Fruit fly (Drosophila melanogaster) whole organism: Measurements from ENCODE around the gene CG15160.

Experiments
- CG8478 ChIP-seq: fragments of >200 bp; optimal IDR thresholded peaks from 2 replicates; lab custom pipeline; 2018; ENCODE audit warnings: inconsistent platforms
- Dll ChIP-seq: fragments of >200 bp; optimal IDR thresholded peaks from 2 replicates; lab custom pipeline; 2017
- EcR ChIP-seq, 2 experiments: fragments of >200 bp; optimal IDR thresholded peaks; 2 replicates each; lab custom pipeline; 2017; ENCODE audit warnings: missing biosample characterization in 2 of 2, missing genetic modification characterization in 2 of 2, missing genetic modification reagents in 2 of 2
- pan ChIP-seq: fragments of >200 bp; optimal IDR thresholded peaks from 2 replicates; lab custom pipeline; 2017
- psq ChIP-seq: fragments of >200 bp; optimal IDR thresholded peaks from 2 replicates; lab custom pipeline; 2017
- usp ChIP-seq: fragments of >200 bp; optimal IDR thresholded peaks from 2 replicates; lab custom pipeline; 2017; ENCODE audit warnings: missing biosample characterization, missing genetic modification characterization, mixed read lengths

Gene CG15160

DNA sequence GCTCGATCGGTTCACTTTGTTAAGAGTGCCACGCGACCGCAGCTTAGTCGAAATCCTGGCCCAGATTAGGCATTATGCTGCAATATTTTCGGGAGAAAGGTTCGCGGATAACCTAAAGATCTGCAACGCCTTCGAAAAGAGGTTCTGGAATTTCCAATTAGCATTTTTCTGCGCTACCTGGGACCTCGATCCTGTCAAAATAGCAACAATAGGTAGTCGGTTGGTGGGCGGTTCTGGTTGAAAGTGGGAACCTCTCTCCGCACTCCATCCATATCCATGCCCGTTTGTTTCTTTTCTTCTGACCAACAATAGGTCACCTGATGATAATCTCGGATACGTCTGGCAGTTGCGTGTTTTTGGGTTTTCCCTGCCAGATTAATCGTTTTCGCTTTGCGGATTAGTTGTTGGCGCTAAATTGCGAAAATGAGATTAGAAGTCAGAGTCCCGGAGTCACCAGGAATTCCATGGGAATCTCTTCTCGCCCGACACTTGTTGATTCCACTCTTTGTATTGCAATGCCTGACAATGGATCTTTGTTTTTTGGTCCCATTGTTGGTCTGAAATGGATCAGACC, 7.5 kb downstream of the CG15160 start:
- TF ChIP-seq Dll (lab: Kevin White, UChicago), result no peak
- TF ChIP-seq pan, result no peak
- TF ChIP-seq psq (lab: Kevin White, UChicago), result no peak
- TF ChIP-seq CG8478 (lab: Kevin White, UChicago), result no peak
- no peak for TF ChIP-seq EcR (GFP tag; optimal IDR thresholded peaks at IDR 0.05; lab: Kevin White, UChicago)
- no peak for TF ChIP-seq usp (GFP tag; lab: Kevin White, UChicago)

DNA sequence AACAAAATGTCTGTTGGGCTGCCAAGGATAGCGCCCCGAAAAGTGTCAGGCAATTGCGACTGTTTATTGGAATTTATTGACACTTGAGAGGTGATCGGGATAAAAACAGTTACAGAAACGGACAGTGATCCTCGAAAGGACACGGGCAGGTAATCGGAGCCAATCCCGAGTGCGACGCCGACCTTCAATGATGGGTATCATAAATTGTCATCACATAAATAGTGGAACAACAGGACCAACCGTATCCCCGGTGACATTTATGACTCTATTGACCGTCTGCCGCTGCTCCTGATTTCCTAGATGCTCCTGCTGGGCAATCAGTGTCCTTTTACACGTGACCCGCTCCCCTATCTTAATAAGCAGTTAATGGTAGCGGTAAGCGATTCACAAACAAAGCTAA, 8.5 kb downstream of the CG15160 start:
- TF ChIP-seq psq (lab: Kevin White, UChicago), result no peak
- no peak for TF ChIP-seq usp (GFP tag; lab: Kevin White, UChicago)
- TF ChIP-seq EcR (GFP tag; optimal IDR thresholded peaks at IDR 0.05; lab: Kevin White, UChicago), result no peak

DNA sequence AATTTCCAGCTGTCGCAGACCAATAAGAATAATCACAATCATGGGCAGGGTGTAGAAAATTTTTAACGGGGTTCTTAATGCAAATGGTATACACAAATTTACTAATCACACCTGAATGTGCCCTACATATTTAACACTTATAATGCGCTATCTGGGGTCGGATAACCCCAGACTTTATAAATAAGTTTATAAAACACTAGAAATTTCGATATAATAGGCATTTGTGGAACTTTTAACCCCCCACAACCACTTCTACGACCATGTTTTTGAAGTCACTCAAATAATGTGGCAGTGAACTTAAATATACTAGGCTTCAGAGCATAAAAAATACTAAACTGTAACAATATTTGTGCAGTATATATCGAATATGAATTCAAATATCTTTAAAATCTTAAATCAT, 14.3 kb downstream of the CG15160 start, which contains the start of gene CG10413:
TSS of gene CG10413 (minus strand) at position 264 of the 400 bp plus-strand sequence.
- TF ChIP-seq pan, result no peak
- TF ChIP-seq psq (lab: Kevin White, UChicago), result no peak
- no peak for TF ChIP-seq Dll (lab: Kevin White, UChicago)
- no peak for TF ChIP-seq CG8478 (lab: Kevin White, UChicago)
- no peak for TF ChIP-seq usp (GFP tag; lab: Kevin White, UChicago)
- no peak for TF ChIP-seq EcR (GFP tag; optimal IDR thresholded peaks at IDR 0.05; lab: Kevin White, UChicago)

DNA sequence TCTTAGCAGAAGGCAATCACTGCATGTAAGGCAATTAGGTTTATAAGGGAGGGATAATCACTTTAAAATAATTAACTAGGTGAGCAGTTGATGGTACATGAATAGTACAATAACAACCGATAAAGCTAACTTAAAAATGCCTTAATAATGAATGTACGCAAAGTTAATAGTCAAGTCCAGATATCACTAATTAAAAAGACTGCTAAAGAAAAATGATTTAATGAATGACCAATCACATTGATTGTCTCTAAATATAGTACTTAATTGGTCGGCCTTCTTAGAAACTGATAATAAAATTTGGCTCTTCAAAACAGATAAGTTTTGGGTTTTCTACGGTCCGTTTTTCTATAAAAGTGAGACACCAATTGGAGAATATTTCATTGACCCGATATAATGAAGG, 14.9 kb downstream of the CG15160 start, which contains the start of gene CG31789:
TSS of gene CG31789 (plus strand) at position 380 of the 400 bp plus-strand sequence.
- TF ChIP-seq usp (GFP tag; lab: Kevin White, UChicago) (no peak), Dll (lab: Kevin White, UChicago) (no peak), EcR (GFP tag; optimal IDR thresholded peaks at IDR 0.05; lab: Kevin White, UChicago) (no peak), CG8478 (lab: Kevin White, UChicago) (no peak), psq (lab: Kevin White, UChicago) (no peak), pan (no peak)

DNA sequence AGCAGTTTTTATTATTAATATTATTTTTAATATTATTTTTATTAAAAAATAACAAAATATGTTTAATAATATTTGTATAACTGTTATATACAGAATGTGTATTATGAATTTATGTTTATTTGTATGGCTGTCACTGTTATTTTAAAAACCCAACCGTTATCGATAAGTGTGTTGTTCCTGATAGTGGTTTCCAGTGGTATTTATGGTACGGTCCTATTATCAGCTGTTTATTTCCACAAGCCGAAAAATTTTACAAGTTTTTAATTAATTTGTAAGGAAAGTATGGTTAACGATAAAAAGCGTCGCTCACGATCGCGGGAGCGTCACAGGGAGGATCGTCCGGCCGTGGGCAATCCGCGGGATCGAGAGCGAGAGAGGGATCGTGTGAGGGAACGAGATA, 16.0 kb downstream of the CG15160 start, which contains the start of gene CG10333:
TSS of gene CG10333 (plus strand) at position 191 of the 400 bp plus-strand sequence.
- no peak for TF ChIP-seq CG8478 (lab: Kevin White, UChicago)
- TF ChIP-seq usp (GFP tag; lab: Kevin White, UChicago), result no peak
- no peak for TF ChIP-seq EcR (GFP tag; optimal IDR thresholded peaks at IDR 0.05; lab: Kevin White, UChicago)

DNA sequence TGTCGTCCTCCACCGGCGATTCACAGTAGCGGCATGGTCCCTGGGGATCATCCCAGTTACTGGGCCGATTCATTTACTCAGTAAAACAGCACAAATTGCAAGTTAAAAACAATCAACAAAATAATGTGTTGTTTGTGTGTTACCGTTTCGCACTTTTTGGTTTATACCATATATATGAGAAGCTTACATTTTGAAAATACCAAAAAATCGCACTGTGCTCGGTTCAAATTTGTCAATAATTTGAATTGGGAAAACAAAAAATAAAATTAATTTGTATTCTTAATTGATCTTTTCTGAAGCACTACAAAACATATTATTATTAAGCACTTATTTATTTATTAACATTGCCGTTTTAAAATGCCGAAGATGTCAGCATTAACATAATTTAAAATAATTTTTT, 21.4 kb downstream of the CG15160 start, which contains the start of gene Atac2:
TSS of gene Atac2 (minus strand) at position 144 of the 400 bp plus-strand sequence.
- no peak for TF ChIP-seq Dll (lab: Kevin White, UChicago)
- TF ChIP-seq usp (GFP tag; lab: Kevin White, UChicago), result no peak
- no peak for TF ChIP-seq EcR (GFP tag; optimal IDR thresholded peaks at IDR 0.05; lab: Kevin White, UChicago)
- no peak for TF ChIP-seq CG8478 (lab: Kevin White, UChicago)
- TF ChIP-seq pan, result no peak
- no peak for TF ChIP-seq psq (lab: Kevin White, UChicago)

DNA sequence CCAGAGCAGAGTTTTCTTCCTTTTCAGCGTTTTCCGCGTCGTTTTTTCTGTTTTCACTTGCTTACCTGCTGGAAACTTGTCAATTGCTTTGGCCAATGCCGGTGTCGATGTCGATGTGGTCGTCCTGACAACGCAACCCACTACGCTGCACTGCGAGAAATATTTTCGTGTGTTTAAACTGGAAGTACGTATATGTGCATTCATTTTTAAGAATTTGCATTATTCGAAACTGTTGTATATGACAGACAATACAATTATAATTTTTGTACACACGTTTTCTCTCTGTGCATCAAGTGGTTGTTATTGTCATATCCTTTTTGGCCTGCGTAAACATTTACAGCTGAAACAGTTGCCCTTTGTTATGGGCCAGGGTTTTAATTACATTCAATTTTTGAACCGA, 25.3 kb downstream of the CG15160 start, which contains the start of gene IFT46:
TSS of gene IFT46 (minus strand) at position 88 of the 400 bp plus-strand sequence.
- TF ChIP-seq Dll (lab: Kevin White, UChicago) (no peak), psq (lab: Kevin White, UChicago) (no peak)

DNA sequence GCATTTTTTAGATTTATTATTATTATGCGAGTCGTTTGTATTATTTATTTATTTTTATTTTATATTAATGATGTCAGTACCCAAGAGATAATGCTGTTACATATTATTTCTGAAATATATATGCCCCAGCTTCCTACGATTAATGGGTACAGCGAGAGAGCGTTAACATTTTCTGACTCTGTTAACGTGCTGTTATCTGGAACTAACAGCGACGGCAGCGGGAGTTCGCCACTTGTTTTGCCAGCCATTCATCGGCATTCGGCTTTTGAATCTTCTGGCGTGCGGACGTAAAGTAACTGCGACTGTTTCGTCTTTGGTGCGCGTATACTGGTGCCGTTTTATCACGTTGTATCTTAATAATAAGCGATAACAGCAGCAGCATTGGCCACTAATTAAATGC, 26.3 kb downstream of the CG15160 start, which contains the start of gene MESR3:
TSS of gene MESR3 (plus strand) at position 254 of the 400 bp plus-strand sequence.
- TF ChIP-seq pan (peak; percentile 82), psq (lab: Kevin White, UChicago) (no peak), Dll (lab: Kevin White, UChicago) (no peak)

DNA sequence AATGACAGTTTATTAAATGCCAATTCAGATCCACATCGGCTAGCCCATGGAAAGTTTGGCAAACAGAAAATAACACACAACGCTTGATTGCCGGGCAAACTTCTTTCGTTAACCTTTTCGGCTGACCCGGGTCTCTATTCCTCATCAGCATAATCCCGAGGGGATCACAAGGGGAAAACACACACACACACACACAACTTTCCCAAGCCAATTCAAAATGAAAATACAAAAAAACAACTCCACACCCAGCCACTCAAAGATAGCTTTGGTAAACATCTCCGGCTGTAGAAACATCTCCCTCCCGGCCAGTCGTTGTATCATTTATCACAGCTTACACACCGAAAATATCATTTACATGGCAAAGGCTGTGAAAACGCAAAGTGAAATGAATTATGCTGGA, 29.5 kb downstream of the CG15160 start:
- TF ChIP-seq CG8478 (lab: Kevin White, UChicago) (no peak), psq (lab: Kevin White, UChicago) (no peak), EcR (GFP tag; optimal IDR thresholded peaks at IDR 0.05; lab: Kevin White, UChicago) (no peak), Dll (lab: Kevin White, UChicago) (no peak), pan (no peak)

DNA sequence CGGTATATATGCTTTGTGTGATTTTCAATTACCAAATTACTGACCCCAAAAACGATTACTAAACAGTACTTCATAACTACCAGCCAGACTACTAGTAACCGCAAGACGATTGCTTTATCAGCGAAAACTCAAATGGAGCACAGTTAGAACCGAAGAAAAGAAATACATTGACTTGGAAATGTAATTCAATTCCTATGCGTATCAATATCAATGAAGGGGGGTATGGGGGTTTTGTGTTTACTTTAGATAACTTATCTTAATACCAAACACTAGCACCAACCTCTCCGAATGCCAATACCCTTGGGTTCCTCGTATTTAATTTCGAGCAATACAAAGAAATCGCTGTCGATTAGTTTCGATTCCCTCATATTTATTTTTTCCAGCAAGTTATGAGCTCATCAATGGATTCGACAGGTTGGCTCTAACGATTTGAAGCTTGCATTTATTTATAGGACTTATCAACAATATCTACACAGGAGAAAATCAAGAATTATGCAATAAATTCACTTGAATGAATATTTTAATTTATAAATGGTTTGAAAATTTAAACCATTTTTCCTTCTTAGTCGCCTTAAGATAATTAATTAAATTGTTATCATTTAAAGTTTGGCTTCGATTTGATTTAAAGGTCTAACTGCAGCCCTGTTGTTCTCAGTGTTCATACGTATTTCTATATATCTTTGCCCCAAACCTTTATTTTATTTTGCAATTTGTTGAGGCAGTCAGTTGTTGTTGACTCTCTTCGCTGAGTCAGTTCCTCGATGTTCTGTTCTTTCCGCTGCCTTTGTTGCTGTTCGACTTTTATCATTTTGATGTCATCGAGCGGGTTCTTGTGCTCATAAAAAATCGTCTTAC, 30.9 kb downstream of the CG15160 start:
- TF ChIP-seq psq (lab: Kevin White, UChicago) (no peak), Dll (lab: Kevin White, UChicago) (no peak), EcR (GFP tag; optimal IDR thresholded peaks at IDR 0.05; lab: Kevin White, UChicago) (no peak), usp (GFP tag; lab: Kevin White, UChicago) (no peak), pan (no peak)

DNA sequence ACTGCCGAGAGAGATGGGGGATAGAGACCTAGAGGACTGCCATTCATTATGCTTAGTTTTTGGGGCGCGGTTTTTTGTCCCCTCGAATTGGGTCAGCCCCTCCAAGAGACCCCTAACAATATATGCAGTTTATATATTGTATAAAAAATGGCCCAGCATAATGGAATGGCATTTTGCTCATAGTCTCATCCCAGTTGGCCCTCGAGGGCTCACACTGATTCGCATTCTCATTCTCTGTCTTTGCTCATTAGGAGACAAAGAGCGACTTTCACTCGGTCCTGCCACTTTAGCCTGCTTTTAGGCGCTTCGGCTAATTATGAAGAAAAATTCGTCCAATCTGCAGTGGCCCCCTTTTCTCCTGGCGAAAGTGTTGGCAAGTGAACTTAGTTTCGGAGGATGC, 32.7 kb downstream of the CG15160 start:
- TF ChIP-seq usp (GFP tag; lab: Kevin White, UChicago), result no peak
- no peak for TF ChIP-seq CG8478 (lab: Kevin White, UChicago)
- TF ChIP-seq Dll (lab: Kevin White, UChicago), result no peak
- no peak for TF ChIP-seq EcR (GFP tag; optimal IDR thresholded peaks at IDR 0.05; lab: Kevin White, UChicago)
- no peak for TF ChIP-seq psq (lab: Kevin White, UChicago)
- TF ChIP-seq pan, result no peak

DNA sequence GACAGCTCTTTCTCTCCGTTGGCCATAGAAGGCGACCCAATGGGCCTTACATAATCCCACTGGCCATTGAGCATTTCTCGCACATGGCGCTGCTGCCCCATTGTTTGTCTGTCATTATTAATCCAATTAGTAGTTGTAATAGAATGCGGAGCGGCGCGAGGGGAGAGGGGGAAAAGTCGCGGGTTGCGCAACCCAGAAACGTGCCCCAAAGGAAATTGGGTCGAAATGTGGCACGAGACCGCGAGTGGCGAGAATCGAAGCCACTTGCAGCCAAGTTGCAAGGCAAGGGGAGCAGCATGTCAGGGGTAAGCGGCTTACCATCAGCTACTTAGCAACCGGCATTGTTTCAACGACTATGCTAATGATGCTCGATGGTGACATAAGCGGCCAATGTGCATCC, 33.7 kb downstream of the CG15160 start:
- TF ChIP-seq pan (no peak), EcR (GFP tag; optimal IDR thresholded peaks at IDR 0.05; lab: Kevin White, UChicago) (no peak), usp (GFP tag; lab: Kevin White, UChicago) (no peak), Dll (lab: Kevin White, UChicago) (no peak), CG8478 (lab: Kevin White, UChicago) (no peak), psq (lab: Kevin White, UChicago) (no peak)
